Worm (Caenorhabditis elegans): ENCODE measurements around the gene srz-69.

DNA sequence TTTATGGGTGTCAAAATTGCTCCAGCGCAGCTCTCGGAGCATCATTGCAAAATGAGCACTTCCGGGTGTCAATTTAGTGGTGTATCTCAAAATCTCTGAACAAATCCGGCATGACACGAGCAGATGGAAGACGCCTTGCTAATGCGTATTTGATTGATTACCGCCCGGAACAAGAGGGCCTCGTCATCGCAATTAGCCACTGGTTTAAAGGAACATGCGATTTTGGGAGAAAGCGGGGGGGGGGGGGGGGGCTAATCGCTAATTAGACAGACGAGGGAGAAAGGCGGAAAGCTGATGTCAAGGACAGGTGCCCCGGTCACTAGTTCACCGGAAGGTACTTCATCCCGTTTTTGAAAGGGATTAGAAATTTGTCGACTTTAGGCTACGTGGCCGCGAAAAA, 44.7 kb upstream of the srz-69 start:
- TF ChIP-seq him-1 (tag; optimal IDR thresholded peaks at IDR 0.05) (no peak), dao-5 (tag; optimal IDR thresholded peaks at IDR 0.05) (no peak), W03F9.2 (tag; optimal IDR thresholded peaks at IDR 0.05) (no peak)

All from whole organism, L4/young adult.